Fruit fly (Drosophila melanogaster): ENCODE data around the gene CG17681.

Gene CG17681

DNA sequence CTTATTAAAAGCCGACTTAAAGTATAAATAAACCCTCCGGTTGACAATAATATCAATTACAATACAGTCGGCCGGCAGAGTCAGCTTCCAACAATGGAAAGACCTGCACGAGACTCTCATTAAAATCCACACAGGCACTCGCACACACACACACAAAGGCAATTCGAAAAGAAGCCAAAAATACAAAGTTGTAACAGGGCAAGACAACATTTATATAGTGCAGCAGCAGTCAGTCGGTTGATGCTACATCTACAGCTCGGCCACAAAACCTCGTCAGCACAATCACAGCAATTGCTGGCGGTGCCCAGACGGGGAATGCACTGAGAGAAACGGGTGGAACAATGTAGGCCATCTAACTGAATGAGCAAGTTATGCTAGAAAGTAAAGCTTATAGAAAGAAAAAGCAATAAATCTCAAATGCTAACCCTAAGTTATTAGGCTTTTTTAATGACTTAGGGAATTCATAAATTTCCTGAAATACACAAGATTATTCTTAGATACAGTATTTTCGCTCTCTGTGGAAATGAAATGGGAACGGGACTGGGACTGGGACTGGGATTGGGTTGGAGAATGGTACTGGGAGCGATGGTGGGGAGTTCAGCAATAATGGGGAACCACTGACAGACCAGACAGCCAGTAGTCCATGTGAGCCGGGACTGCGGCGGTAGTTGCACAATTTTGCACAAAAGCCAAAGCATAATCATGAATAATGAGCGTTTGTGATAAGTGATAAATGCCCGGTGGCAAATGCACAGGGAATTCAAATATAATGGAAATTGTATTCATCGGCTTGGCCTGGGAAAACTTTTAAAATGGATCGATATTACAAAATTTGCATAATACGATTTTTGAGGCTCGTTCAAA, 31.3 kb upstream of the CG17681 start (continued):
- TF ChIP-seq CG7963 (GFP tag; IDR thresholded peaks at IDR 0.05; ENCODE audit: partially characterized antibody), result no peak
- no peak for TF ChIP-seq CG11456 (GFP tag; IDR thresholded peaks at IDR 0.05)
- no peak for TF ChIP-seq CG14860 (GFP tag; IDR thresholded peaks at IDR 0.05; ENCODE audit: partially characterized antibody)
- no peak for TF ChIP-seq sc (optimal IDR thresholded peaks at IDR 0.05)
- no peak for TF ChIP-seq sc (GFP tag; optimal IDR thresholded peaks at IDR 0.05)
- TF ChIP-seq Gsc (GFP tag; IDR thresholded peaks at IDR 0.05), result no peak
- TF ChIP-seq Ets97D (GFP tag; optimal IDR thresholded peaks at IDR 0.05), result peak; percentile 14
- TF ChIP-seq CG3281 (GFP tag; optimal IDR thresholded peaks at IDR 0.05), result peak; percentile 19
- no peak for TF ChIP-seq chm (GFP tag; IDR thresholded peaks at IDR 0.05)
- peak; percentile 31 for TF ChIP-seq CG12104 (GFP tag; optimal IDR thresholded peaks at IDR 0.05)
- no peak for TF ChIP-seq br (optimal IDR thresholded peaks at IDR 0.05)
- TF ChIP-seq sim (GFP tag; IDR thresholded peaks at IDR 0.05), result no peak
- TF ChIP-seq dpn (GFP tag; optimal IDR thresholded peaks at IDR 0.05), result peak; percentile 33 to 36
- no peak for TF ChIP-seq fd64A (GFP tag; optimal IDR thresholded peaks at IDR 0.05)
- TF ChIP-seq sr (GFP tag; IDR thresholded peaks at IDR 0.05), result no peak
- TF ChIP-seq CG8944 (GFP tag; optimal IDR thresholded peaks at IDR 0.05), result peak; percentile 33
- no peak for TF ChIP-seq maf-S (GFP tag; optimal IDR thresholded peaks at IDR 0.05)
- no peak for TF ChIP-seq Adf1 (GFP tag; IDR thresholded peaks at IDR 0.05)
- no peak for TF ChIP-seq Nf-YC (tag; optimal IDR thresholded peaks at IDR 0.05)
- TF ChIP-seq YL-1 (GFP tag; optimal IDR thresholded peaks at IDR 0.05), result no peak
- no peak for TF ChIP-seq Atf6 (GFP tag; IDR thresholded peaks at IDR 0.05)
- no peak for TF ChIP-seq abd-A (tag; optimal IDR thresholded peaks at IDR 0.05)
- TF ChIP-seq CG31224 (GFP tag; IDR thresholded peaks at IDR 0.05), result peak; percentile 46; the same call in 1 of the 2 replicates
- TF ChIP-seq CG17829 (tag; optimal IDR thresholded peaks at IDR 0.05), result peak; percentile 38
- no peak for TF ChIP-seq insv (GFP tag; optimal IDR thresholded peaks at IDR 0.05)
- TF ChIP-seq lbe (GFP tag; optimal IDR thresholded peaks at IDR 0.05), result peak; percentile 78
- TF ChIP-seq btn (GFP tag; optimal IDR thresholded peaks at IDR 0.05), result peak; percentile 7
- no peak for TF ChIP-seq CG4360 (GFP tag; IDR thresholded peaks at IDR 0.05)
- no peak for TF ChIP-seq onecut (GFP tag; IDR thresholded peaks at IDR 0.05)
- peak; percentile 39; the same call in 2 of the 3 replicates for TF ChIP-seq tgo (GFP tag; IDR thresholded peaks at IDR 0.05)
- TF ChIP-seq Hr51 (GFP tag; optimal IDR thresholded peaks at IDR 0.05), result peak in 1 of 2 experiments; percentile 42
- TF ChIP-seq usp (GFP tag; optimal IDR thresholded peaks at IDR 0.05), result no peak
- no peak for TF ChIP-seq CG2889 (GFP tag; IDR thresholded peaks at IDR 0.05)
- no peak for TF ChIP-seq schlank (tag; optimal IDR thresholded peaks at IDR 0.05)
- no peak for TF ChIP-seq gcm (GFP tag; optimal IDR thresholded peaks at IDR 0.05)
- no peak for TF ChIP-seq CG11093 (GFP tag; IDR thresholded peaks at IDR 0.05)
- peak; percentile 52 for TF ChIP-seq CG9215 (GFP tag; IDR thresholded peaks at IDR 0.05)
- no peak for TF ChIP-seq dati (GFP tag; IDR thresholded peaks at IDR 0.05)
- no peak for TF ChIP-seq CG17359 (tag; optimal IDR thresholded peaks at IDR 0.05)
- peak; percentile 5 for TF ChIP-seq CG16815 (GFP tag; optimal IDR thresholded peaks at IDR 0.05)
- TF ChIP-seq BEAF-32 (GFP tag; optimal IDR thresholded peaks at IDR 0.05), result no peak
- no peak for TF ChIP-seq zen (tag; optimal IDR thresholded peaks at IDR 0.05)
- TF ChIP-seq NfI (GFP tag; optimal IDR thresholded peaks at IDR 0.05), result peak; percentile 24
- peak; percentile 16 for TF ChIP-seq MTF-1 (GFP tag; optimal IDR thresholded peaks at IDR 0.05; ENCODE audit: borderline replicate concordance)
- peak; percentile 52 for TF ChIP-seq CG11504 (tag; optimal IDR thresholded peaks at IDR 0.05)
- peak; percentile 35 for TF ChIP-seq CG18262 (tag; optimal IDR thresholded peaks at IDR 0.05)
- TF ChIP-seq D19B (GFP tag; optimal IDR thresholded peaks at IDR 0.05), result no peak
- peak; percentile 48; the same call in 1 of the 2 replicates for TF ChIP-seq ttk (GFP tag; IDR thresholded peaks at IDR 0.05)
- peak; percentile 12 for TF ChIP-seq CG2875 (GFP tag; optimal IDR thresholded peaks at IDR 0.05)
- peak; percentile 56 for TF ChIP-seq slbo (GFP tag; IDR thresholded peaks at IDR 0.05)

Measured in whole organism, embryonic.